Worm (Caenorhabditis elegans): ENCODE results near the gene T03G11.10.
A peak's percentile ranks its signal among the peaks of the same experiment; 100 is the strongest.

DNA sequence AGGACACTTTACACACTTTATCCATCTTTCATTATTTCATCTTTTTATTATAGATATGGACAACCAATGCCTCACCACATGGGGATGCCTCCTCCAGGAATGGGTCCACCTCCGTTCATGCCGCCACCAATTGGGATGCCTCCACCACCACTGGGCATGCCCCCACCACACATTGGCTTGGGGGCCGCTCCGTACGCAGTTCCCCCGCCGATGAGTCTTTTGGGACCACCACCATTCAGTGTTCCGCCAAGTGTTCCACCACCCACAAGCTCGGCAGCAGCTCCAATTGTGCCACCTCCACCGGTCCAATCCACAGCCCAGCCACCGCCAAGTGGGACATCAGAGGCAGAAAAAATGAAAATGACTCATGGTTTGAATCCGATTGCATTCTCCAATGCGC is 43.8 kb upstream of the T03G11.10 start:
- TF ChIP-seq lin-38 (GFP tag; IDR thresholded peaks at IDR 0.05) (no peak), nhr-11 (tag; optimal IDR thresholded peaks at IDR 0.05) (no peak), nhr-28 (tag; optimal IDR thresholded peaks at IDR 0.05) (no peak), madf-5 (GFP tag; IDR thresholded peaks at IDR 0.05) (no peak), ceh-28 (tag; optimal IDR thresholded peaks at IDR 0.05) (no peak), unc-62 (GFP tag; optimal IDR thresholded peaks at IDR 0.05 in 1 of 2) (peak in 1 of 2 experiments; percentile 80), unc-62 (tag; optimal IDR thresholded peaks at IDR 0.05) (no peak), aly-2 (tag; optimal IDR thresholded peaks at IDR 0.05) (no peak), ama-1 (optimal IDR thresholded peaks at IDR 0.05) (no peak), lin-13 (GFP tag; optimal IDR thresholded peaks at IDR 0.05) (no peak)

Measured in whole organism, L4 larva.